Worm (Caenorhabditis elegans): ENCODE results near the gene F11A10.5.

DNA sequence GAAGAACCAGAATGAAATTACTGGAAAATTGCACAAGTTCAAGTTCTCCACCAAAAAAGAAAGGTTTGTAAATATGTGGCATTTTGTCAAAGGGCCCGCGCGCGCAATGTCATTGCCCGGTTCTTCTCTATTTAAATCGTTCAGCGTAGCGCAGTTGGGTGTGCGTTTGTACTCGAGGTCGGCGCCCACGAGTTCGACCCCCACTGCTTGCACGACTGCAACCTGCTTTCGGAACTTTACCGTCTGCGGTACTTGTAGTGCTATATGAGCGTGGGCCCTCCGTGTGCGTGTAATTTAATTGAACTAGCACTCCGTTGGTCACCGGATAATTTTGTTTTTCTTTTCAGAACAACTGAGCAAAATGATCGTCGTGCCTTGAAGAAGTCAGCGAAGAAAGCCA, 7.4 kb upstream of the F11A10.5 start:
- TF ChIP-seq cog-1 (tag; optimal IDR thresholded peaks at IDR 0.05) (peak; percentile 37), tab-1 (GFP tag; IDR thresholded peaks at IDR 0.05) (peak; percentile 84), flt-1 (GFP tag; IDR thresholded peaks at IDR 0.05) (peak; percentile 78), ztf-23 (GFP tag; IDR thresholded peaks at IDR 0.05) (peak; percentile 77), klf-2 (GFP tag; conservative IDR thresholded peaks at IDR 0.05) (peak; percentile 15; the same call in 1 of the 2 replicates), med-1 (GFP tag; optimal IDR thresholded peaks at IDR 0.05; ENCODE audit: insufficient read depth) (peak; percentile 50), ref-1 (GFP tag; conservative IDR thresholded peaks at IDR 0.05) (peak; percentile 56; the same call in 1 of the 2 replicates)

All from whole organism, midembryonic.